Fruit fly (Drosophila melanogaster) S2 (cell line): ENCODE measurements around the gene CG42759.

Experiments used
- CG8478 ChIP-seq: fragments of >200 bp; optimal IDR thresholded peaks from 2 replicates; lab custom pipeline; 2018
- CTCF ChIP-seq, 2 experiments: fragments of >200 bp; optimal IDR thresholded peaks; 2 replicates each; lab custom pipeline; 2018

DNA sequence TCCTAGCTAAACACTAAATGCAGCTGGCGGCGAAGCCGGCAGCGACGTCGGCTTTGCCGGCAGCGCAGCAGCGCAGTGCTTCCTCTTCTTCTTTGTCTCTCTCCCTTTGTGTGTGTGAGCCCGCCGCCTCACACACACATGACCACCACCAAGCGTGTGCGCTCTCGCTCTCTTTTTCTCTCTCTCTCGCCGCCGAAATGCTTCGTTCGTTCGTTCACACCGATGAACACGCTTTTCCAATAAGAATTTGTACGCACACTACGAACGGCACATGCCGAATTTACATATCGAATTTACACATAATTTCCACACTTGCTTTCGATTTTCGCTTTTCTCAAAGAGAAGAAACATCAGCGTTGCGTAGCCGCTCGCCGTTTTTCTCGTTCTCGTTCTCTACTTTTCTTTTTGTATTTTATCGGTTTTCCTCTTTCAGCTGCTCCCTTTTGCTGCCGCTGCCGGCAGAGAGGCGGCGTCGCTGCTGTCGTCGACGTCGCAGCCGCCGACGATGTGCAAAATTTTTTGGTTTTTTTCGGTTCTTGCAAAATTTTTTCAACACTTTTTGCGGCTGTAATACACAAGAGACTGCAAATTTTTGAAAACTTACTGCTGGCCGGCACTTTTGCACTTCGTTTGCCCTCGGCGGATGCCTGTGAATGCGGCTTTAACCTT lies 33.5 kb upstream of the CG42759 start:
- TF ChIP-seq CTCF (optimal IDR thresholded peaks at IDR 0.05; lab: Kevin White, UChicago) (no peak), CG8478 (lab: Kevin White, UChicago) (no peak)
